Fruit fly (Drosophila melanogaster) ovary, adult (tissue): ENCODE results near the gene Mbs.

Source experiments
- CG17801 ChIP-seq: fragments of 200-800 bp; optimal IDR thresholded peaks from 2 replicates; lab custom pipeline; 2019; ENCODE audit warnings: missing biosample characterization, mild to moderate bottlenecking, missing genetic modification characterization, moderate library complexity; ENCODE audit not compliant: partially characterized antibody

Gene Mbs

DNA sequence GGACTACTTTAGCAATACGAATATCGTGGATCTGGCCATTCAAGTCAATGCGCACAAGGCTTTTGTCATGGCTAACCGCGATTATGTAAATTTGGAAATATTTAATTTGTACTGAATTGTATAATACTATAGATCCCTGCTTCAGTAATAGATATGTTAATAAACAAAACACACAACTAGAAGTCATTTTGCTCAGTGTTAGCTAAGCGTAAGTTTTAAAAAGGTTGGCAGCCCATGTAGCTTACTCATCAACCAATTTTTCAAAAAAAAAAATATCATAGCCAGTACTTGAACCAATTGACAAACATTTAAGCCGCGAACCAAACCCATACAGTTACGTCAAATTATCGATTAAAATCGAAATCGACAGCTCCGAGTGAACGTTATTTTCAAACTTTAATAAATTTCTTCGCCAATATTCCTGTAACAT, 14.7 kb upstream of the Mbs start:
- TF ChIP-seq CG17801 (GFP tag; lab: Kevin White, UChicago), result peak; percentile 55

DNA sequence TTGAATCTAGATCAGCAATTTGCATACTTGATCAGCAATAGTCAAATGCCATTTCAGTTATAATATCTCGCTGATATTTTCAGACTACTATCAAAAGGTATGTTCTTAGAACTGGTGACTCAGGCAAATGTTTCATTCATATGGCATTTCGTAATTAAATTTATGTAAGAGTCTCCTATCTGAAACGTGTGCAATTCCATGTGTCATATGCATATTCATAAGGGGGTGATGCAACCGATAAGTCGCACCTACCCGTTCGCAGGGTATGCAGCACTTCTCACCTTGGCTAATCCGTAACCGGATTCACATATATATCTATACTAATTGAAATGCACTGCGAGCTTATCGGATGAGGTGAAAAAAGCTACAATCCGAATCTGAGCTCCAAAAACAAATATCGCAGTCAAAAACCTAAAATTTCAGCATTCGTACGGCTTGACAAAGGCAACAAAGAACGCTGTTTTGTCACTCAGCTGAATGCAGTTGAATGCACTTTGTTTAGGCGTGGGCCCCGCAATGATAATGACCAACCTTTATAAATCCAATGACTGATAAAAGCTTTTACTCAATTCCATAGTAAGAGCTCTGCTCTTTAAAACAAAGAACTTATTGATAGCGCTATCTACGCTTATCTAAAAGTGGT, 13.9 kb upstream of the Mbs start:
- TF ChIP-seq CG17801 (GFP tag; lab: Kevin White, UChicago), result peak; percentile 18

DNA sequence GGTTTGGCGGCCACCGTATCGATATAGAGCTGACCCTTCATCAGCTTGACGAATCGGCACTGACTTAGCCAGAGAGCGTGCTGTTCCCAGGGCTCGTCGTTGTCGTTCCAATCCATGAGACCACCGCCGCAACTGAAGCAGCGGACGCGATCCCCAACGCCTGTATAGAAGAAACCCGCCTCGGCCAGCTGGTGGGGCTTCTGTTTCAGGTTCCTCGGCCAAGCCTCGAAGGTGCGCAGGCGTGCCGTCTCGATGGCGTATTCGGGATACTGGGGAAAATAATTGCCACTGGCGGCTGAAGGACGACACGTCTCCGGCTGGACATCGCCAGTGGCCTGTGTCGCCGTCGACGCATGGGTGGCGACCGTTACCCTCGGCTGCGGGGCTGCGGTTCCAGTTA, 12.7 kb upstream of the Mbs start:
- TF ChIP-seq CG17801 (GFP tag; lab: Kevin White, UChicago), result no peak

DNA sequence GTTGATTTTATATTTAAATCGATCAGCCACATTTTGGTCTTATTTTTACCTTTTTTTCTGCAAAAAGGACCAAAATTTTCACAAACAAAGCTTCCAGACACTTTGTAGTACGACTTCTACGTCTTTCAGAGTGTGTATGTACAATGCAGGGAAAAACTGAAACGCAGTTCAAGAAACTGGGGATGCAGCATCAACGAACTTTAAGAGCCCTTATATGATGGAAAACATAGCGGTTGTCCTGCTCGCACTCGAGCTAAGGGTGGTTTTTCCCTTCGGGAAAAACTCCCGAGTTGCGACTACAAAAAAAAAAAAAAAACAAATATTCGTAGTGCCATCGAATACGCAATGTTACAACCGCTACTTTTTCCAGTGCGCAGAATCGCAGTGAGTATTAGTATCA, 11.4 kb upstream of the Mbs start:
- no peak for TF ChIP-seq CG17801 (GFP tag; lab: Kevin White, UChicago)

DNA sequence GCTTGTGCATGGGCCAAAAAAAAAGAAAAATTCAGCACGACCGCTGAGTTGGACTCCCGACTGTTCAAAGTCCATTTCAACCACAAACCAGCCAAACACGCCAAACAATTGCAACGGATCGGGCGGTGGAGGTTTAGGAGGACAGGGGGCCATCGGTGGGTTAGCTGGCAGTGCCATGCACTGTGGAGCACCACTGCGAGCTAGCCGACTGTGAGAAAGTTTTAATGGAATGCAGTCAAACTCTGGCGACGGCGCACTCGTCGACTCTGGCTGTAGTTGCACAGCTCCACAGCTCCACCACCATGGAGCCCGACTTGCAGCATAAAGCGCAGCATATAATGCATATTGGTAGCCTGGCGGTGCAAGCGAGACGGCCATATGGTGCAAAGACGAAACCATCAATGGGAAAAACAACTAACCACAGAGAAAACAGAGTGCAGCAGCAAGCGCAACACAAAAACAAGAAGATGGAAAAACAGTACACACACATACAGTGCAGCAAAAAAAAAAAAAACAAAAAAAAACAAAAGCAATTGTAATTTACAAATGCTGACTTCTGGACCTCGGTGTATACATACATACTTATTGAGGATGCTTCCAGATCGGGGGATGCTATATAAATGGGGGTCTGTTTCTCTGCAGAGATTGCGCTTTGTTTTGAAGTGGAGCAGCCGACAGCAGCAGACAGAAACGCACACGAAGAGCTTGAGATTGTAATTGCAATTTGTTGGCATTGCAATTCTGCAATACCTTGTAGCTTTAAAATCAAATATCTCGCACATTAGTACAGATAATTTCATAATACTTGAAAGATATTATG, 10.3 kb upstream of the Mbs start:
- TF ChIP-seq CG17801 (GFP tag; lab: Kevin White, UChicago), result no peak

DNA sequence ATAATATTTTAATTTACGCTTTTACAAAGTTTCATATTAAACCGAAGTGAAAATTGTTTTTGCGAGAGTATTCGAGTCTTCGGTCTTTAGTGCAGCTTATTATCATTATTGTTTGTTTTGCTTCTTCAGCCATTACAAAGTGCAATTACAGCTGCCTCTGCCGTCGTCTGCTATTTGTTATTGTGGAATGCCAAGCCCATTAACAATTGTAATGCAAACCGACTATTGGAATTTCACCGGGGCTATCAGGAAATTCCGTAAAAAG, 9.7 kb upstream of the Mbs start:
- no peak for TF ChIP-seq CG17801 (GFP tag; lab: Kevin White, UChicago)

DNA sequence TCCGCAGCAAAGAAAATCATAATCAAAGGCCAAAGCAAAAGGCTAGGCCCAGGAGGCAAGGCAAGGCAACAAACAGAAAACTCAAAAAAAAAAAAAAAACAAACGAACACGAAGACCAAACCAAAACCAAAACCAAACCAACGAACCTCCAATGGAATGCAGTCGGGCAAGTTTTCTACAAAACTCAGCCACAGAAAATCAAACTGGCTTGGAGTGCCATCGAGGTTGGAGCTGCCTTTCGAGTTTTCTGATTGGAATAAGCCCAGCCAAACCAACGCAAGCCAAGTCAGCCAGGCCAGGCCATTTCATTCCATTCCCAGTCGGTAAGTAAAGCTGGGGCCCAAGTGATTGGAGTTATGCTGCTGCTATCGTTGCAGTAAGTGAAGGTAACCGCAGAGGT, 9.1 kb upstream of the Mbs start:
- TF ChIP-seq CG17801 (GFP tag; lab: Kevin White, UChicago), result no peak

DNA sequence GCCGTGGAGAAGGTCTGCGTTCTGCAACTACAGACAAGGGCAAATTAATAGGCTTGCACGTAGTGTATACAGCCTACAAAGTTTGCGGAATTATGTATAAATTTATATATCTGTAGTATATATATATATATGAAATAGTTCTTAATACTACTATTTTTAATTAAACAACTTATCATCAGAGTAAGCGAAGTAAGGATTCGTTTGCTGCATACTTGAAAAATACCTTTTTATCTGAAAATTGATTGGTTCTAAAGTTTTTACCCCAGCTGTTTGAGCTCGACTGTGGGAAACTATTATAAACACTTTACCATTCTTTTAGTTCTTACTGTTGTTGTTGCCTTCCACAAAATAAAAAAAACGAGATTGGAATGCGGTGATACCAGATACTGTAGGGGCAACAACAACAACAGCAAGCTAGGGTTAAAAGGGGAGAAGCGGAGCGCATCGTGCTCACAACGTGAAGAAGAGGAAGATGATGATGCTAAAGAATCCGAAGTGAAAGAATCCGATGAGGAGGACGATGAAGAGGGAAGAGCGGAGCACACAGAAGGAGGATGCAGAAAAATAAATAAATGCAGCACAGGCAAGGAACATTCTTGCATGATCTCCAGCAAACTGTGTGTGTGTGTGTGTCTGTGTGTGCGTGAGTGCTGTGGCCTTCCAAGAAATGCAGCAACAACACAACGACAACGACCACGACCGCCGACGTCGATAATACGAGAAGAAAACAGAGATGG, 8.5 kb upstream of the Mbs start:
- TF ChIP-seq CG17801 (GFP tag; lab: Kevin White, UChicago), result peak; percentile 20

DNA sequence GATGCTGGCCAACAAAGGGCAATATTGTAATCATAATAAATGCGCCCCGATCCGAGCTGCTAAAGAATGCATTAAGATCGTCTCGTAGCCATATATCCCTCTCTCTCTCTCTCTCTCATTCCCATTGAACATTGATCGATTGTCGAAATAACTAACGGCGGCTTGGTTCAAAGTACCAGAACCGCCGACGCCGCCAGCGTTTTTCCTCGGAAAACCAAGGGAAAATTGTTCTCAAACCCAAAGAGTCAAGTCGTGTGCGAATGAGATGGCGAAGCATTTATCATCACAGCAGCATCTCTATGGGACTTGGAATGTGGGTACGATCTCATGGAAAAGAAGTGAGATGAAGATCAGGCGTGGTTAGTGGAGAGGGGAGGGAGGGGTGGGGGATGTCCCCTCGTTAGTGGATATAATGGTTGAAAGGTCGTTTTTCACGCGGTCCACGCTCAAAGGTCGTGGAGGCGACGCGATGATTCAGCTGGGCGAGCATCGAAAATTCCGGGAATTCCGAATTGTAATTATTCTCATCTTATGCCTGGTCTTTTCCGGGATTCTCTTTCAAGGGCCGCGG, 7.9 kb upstream of the Mbs start:
- no peak for TF ChIP-seq CG17801 (GFP tag; lab: Kevin White, UChicago)

DNA sequence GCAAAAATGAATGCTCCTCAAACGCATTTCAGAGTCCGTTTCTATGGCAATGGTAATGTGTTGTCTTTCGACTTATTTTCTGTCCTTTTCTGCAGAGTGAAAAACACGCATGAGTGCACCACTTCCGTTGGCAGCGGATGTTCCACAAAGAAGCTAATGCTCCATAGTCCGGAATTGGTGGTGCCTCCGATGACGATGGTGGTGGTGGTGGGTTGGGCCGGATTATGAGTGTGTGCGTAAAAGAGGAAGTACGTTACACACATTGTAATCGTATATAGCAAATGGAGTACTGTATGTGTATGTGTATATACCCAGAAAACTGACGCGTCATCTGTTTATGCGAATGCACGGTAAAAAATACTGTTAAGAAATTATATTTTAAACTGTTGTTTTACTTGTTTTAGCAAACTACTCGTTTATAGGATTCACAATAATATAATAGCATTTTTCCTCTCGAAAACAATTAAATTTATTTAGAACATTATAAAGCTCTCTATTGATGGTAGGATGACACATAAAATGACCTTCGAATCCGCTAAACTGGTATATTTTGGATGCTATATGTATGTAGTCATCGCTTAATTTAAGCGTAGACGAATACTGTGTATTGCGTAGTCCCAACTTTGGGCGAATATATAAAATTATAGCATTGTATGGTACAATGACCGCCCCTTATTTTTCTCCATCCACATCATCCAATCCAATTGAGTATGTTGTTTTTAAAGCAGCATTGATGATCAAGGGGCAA, 6.5 kb upstream of the Mbs start:
- TF ChIP-seq CG17801 (GFP tag; lab: Kevin White, UChicago), result no peak

DNA sequence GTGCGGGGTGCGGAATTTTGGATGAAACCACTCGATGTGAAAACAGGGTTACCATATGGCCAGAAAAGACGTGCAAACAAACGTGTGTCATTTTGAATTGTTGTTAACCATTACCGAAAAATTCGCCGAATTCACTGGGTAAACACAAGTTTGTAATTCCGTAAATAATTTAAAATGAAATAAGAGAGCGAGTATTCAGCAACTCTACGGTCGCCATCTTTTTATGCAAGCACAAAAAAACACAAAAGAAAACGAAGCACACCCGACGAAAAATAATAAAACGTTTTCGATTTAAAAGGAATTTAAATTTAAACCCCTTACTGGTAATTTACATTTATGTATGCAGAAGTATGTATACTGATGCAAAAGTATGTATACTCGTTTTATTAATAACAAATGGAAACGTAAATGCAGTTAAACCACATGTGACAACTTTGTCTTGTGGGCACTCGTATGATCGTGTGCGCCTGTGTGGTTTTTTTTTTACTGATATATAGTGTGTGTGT, 5.9 kb upstream of the Mbs start:
- TF ChIP-seq CG17801 (GFP tag; lab: Kevin White, UChicago), result peak; percentile 97

DNA sequence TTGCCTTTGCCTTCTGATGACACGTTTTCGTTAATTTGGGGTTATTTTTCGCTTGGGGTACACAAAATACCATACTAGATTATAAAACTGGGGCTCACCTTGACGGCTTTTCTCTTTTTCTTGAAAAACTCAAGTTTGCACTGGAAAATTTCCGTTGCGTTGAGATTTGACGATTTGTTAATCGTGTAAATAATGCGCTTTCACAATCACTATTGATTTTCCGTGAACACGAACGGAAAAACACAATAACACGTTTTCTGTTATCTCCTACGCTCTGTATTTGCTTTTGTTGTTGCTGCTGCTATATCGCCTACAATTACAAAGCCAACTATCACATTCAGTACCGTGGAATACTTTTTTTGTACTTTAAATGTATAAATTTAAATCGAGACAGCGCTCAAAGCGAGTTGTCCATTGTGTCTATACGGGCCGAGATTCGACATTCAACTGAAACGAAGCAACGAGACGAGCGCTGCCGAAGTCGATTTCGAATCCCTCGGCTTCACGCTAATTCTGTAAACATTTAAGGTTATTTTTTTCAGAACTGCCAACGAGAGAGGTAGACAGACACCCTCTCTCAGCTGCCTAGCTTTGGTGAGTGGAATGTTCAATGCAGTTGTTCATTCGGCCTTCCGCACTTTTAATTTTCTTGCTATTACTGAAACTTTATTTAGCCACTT, 5.2 kb upstream of the Mbs start:
- peak; percentile 61 for TF ChIP-seq CG17801 (GFP tag; lab: Kevin White, UChicago)

DNA sequence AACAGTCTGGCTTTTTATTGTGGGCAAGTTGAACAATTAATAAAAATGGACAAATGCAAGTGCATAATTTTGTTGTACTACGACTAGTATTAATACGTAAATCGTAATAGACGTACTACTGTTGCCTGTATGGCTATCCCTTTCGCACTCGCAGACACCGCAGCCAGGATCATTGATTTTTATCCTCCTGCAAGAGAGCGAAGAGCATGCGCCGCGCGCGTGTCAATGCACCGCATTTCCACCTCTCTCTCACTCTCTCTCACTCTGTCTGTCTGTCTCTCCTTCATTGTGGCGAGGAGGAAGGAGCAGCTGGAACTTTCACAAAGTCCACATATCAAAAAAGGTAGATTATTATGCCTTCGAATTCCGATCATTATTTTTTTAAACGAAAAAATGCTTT, 4.7 kb upstream of the Mbs start:
- no peak for TF ChIP-seq CG17801 (GFP tag; lab: Kevin White, UChicago)

DNA sequence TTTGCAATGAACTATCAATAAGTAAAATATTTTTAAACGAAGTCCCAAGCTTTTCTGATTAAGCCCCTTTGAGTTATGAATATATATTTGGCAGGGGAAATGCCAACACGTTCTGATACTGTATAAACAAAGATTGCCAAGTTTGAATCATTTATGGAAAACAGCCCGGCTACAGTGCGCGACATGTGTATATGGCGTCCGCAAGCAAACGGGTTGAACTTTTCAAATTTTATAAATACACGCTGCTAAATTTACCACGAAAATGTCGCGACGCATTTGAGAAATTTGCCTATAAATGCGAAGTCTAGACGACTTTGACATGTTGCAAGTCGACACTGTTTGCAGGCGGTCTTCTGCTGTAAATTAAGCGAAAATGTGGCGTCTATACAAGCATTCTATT, 3.7 kb upstream of the Mbs start:
- no peak for TF ChIP-seq CG17801 (GFP tag; lab: Kevin White, UChicago)
